Fruit fly (Drosophila melanogaster) whole organism, embryonic: Measurements from ENCODE around the gene Os-C.

Experiments
- Antp ChIP-seq: fragments of 200-800 bp; sonication (Bioruptor generic); optimal IDR thresholded peaks from 3 replicates; lab custom pipeline; 2016; ENCODE audit warnings: missing biosample characterization, missing genetic modification characterization
- B-H2 ChIP-seq: fragments of 200-800 bp; sonication (Bioruptor generic); optimal IDR thresholded peaks from 2 replicates; lab custom pipeline; 2018; ENCODE audit warnings: missing biosample characterization, mild to moderate bottlenecking, missing genetic modification characterization
- CG10267 ChIP-seq: fragments of 200-800 bp; sonication (Bioruptor generic); optimal IDR thresholded peaks from 2 replicates; lab custom pipeline; 2018; ENCODE audit warnings: missing biosample characterization, mild to moderate bottlenecking, missing genetic modification characterization, moderate library complexity
- CG10274 ChIP-seq: fragments of 200-800 bp; sonication (Bioruptor generic); optimal IDR thresholded peaks from 3 replicates; lab custom pipeline; 2017; ENCODE audit warnings: missing biosample characterization, mild to moderate bottlenecking, missing genetic modification characterization
- CG11085 ChIP-seq: fragments of 200-800 bp; sonication (Bioruptor generic); IDR thresholded peaks from 2 replicates; pipeline ENCODE4 v1.3.6; 2022; ENCODE audit warnings: missing biosample characterization, missing genetic modification characterization
- CG1233 ChIP-seq: fragments of 200-800 bp; sonication (Bioruptor generic); optimal IDR thresholded peaks from 4 replicates; lab custom pipeline; 2018; ENCODE audit warnings: missing biosample characterization, mild to moderate bottlenecking, missing genetic modification characterization
- CG13287 ChIP-seq: fragments of 200-800 bp; sonication (Bioruptor generic); IDR thresholded peaks from 2 replicates; pipeline ENCODE4 v1.3.6; 2022; ENCODE audit warnings: missing biosample characterization, missing genetic modification characterization; ENCODE audit not compliant: partially characterized antibody
- CG14667 ChIP-seq: fragments of 200-800 bp; sonication (Bioruptor generic); IDR thresholded peaks from 2 replicates; pipeline ENCODE4 v1.3.6; 2022; ENCODE audit warnings: missing biosample characterization, missing genetic modification characterization
- CG17359 ChIP-seq: fragments of 200-800 bp; sonication (Bioruptor generic); optimal IDR thresholded peaks from 3 replicates; lab custom pipeline; 2018; ENCODE audit warnings: missing biosample characterization, mild to moderate bottlenecking, missing genetic modification characterization, moderate library complexity
- CG17385 ChIP-seq: fragments of 200-800 bp; sonication (Bioruptor generic); optimal IDR thresholded peaks from 3 replicates; lab custom pipeline; 2018; ENCODE audit warnings: missing biosample characterization, mild to moderate bottlenecking, missing genetic modification characterization
- CG17912 ChIP-seq: fragments of 200-800 bp; sonication (Bioruptor generic); optimal IDR thresholded peaks from 2 replicates; lab custom pipeline; 2018; ENCODE audit warnings: missing biosample characterization, mild to moderate bottlenecking, missing genetic modification characterization
- CG32767 ChIP-seq: fragments of 200-800 bp; sonication (Bioruptor generic); IDR thresholded peaks from 2 replicates; pipeline ENCODE4 v1.3.6; 2022; ENCODE audit warnings: missing biosample characterization, missing genetic modification characterization
- CG3838 ChIP-seq: fragments of 200-800 bp; sonication (Bioruptor generic); optimal IDR thresholded peaks from 3 replicates; lab custom pipeline; 2016; ENCODE audit warnings: missing biosample characterization, missing genetic modification characterization
- CG3995 ChIP-seq: fragments of 200-800 bp; sonication (Bioruptor generic); optimal IDR thresholded peaks from 3 replicates; lab custom pipeline; 2016; ENCODE audit warnings: missing biosample characterization, missing genetic modification characterization
- CG4820 ChIP-seq: fragments of 200-800 bp; sonication (Bioruptor generic); optimal IDR thresholded peaks from 3 replicates; lab custom pipeline; 2016; ENCODE audit warnings: missing biosample characterization, missing genetic modification characterization
- CG5245 ChIP-seq: fragments of 200-800 bp; sonication (Bioruptor generic); optimal IDR thresholded peaks from 3 replicates; lab custom pipeline; 2016; ENCODE audit warnings: missing biosample characterization, missing genetic modification characterization
- CG8359 ChIP-seq: fragments of 200-800 bp; sonication (Bioruptor generic); optimal IDR thresholded peaks from 2 replicates; lab custom pipeline; 2017; ENCODE audit warnings: missing biosample characterization, mild to moderate bottlenecking, missing genetic modification characterization, borderline replicate concordance
- CG8924 ChIP-seq: fragments of 200-800 bp; optimal IDR thresholded peaks from 3 replicates; lab custom pipeline; 2019; ENCODE audit warnings: missing biosample characterization, mild to moderate bottlenecking, missing genetic modification characterization, moderate library complexity
- CrebB ChIP-seq: fragments of 200-800 bp; sonication (Bioruptor generic); optimal IDR thresholded peaks from 3 replicates; lab custom pipeline; 2018; ENCODE audit warnings: missing biosample characterization, mild to moderate bottlenecking, missing genetic modification characterization
- H2.0 ChIP-seq: fragments of 200-800 bp; sonication (Bioruptor generic); IDR thresholded peaks from 2 replicates; pipeline ENCODE4 v1.3.6; 2022; ENCODE audit warnings: missing biosample characterization, missing genetic modification characterization
- HLH4C ChIP-seq: fragments of 200-800 bp; sonication (Bioruptor generic); IDR thresholded peaks from 3 replicates; pipeline ENCODE4 v1.3.6; 2022; ENCODE audit warnings: missing biosample characterization, missing genetic modification characterization; ENCODE audit not compliant: partially characterized antibody
- HLHmδ ChIP-seq: fragments of 200-800 bp; sonication (Bioruptor generic); optimal IDR thresholded peaks from 2 replicates; lab custom pipeline; 2018; ENCODE audit warnings: missing biosample characterization, mild to moderate bottlenecking, missing genetic modification characterization, moderate library complexity
- Hr78 ChIP-seq, 2 experiments: fragments of 200-800 bp in 1 of 2; fragments of >200 bp in 1 of 2; sonication (Bioruptor generic) in 1 of 2; optimal IDR thresholded peaks; 2 replicates each; lab custom pipeline; 2017 to 2019; ENCODE audit warnings: missing biosample characterization in 2 of 2, missing genetic modification characterization in 2 of 2, mild to moderate bottlenecking in 1 of 2, moderate library complexity in 1 of 2
- Meics ChIP-seq: fragments of 200-800 bp; sonication (Bioruptor generic); optimal IDR thresholded peaks from 2 replicates; lab custom pipeline; 2017; ENCODE audit warnings: missing biosample characterization, mild to moderate bottlenecking, missing genetic modification characterization
- NC2β ChIP-seq: fragments of 200-800 bp; sonication (Bioruptor generic); optimal IDR thresholded peaks from 2 replicates; lab custom pipeline; 2016; ENCODE audit warnings: missing biosample characterization, missing genetic modification characterization
- NK7.1 ChIP-seq: fragments of 200-800 bp; sonication (Bioruptor generic); optimal IDR thresholded peaks from 3 replicates; lab custom pipeline; 2016; ENCODE audit warnings: missing biosample characterization, missing genetic modification characterization
- Sox100B ChIP-seq: fragments of 200-800 bp; sonication (Bioruptor generic); optimal IDR thresholded peaks from 3 replicates; lab custom pipeline; 2018; ENCODE audit warnings: missing biosample characterization, mild to moderate bottlenecking, missing genetic modification characterization
- ac ChIP-seq: fragments of 200-800 bp; sonication (Bioruptor generic); optimal IDR thresholded peaks from 3 replicates; lab custom pipeline; 2017; ENCODE audit warnings: missing biosample characterization, mild to moderate bottlenecking, missing genetic modification characterization
- aop ChIP-seq: fragments of 200-800 bp; sonication (Bioruptor generic); IDR thresholded peaks from 2 replicates; pipeline ENCODE4 v1.3.6; 2022; ENCODE audit warnings: missing biosample characterization, missing genetic modification characterization
- az2 ChIP-seq: fragments of 200-800 bp; sonication (Bioruptor generic); optimal IDR thresholded peaks from 3 replicates; lab custom pipeline; 2016; ENCODE audit warnings: missing biosample characterization, missing genetic modification characterization
- dati ChIP-seq: fragments of 200-800 bp; sonication (Bioruptor generic); IDR thresholded peaks from 2 replicates; pipeline ENCODE4 v1.3.6; 2022; ENCODE audit warnings: missing biosample characterization, missing genetic modification characterization
- exex ChIP-seq: fragments of 200-800 bp; sonication (Bioruptor generic); optimal IDR thresholded peaks from 4 replicates; lab custom pipeline; 2018; ENCODE audit warnings: missing biosample characterization, mild to moderate bottlenecking, missing genetic modification characterization, moderate library complexity
- eyg ChIP-seq: fragments of 200-800 bp; sonication (Bioruptor generic); optimal IDR thresholded peaks from 3 replicates; lab custom pipeline; 2016; ENCODE audit warnings: missing biosample characterization, missing genetic modification characterization
- gcm ChIP-seq: fragments of 200-800 bp; sonication (Bioruptor generic); optimal IDR thresholded peaks from 2 replicates; lab custom pipeline; 2019; ENCODE audit warnings: missing biosample characterization, mild to moderate bottlenecking, missing genetic modification characterization, moderate library complexity
- gcm2 ChIP-seq: fragments of 200-800 bp; sonication (Bioruptor generic); optimal IDR thresholded peaks from 2 replicates; lab custom pipeline; 2016; ENCODE audit warnings: missing biosample characterization, missing genetic modification characterization
- gro ChIP-seq: fragments of 200-800 bp; sonication (Bioruptor generic); optimal IDR thresholded peaks from 2 replicates; lab custom pipeline; 2016; ENCODE audit warnings: missing biosample characterization, missing genetic modification characterization
- hkb ChIP-seq, 2 experiments: fragments of 200-800 bp in 1 of 2; fragments of >200 bp in 1 of 2; sonication (Bioruptor generic) in 1 of 2; IDR thresholded peaks in 1 of 2; optimal IDR thresholded peaks in 1 of 2; 2 replicates each; pipeline versions ENCODE4 v1.3.6 to Lab custom; 2017 to 2022; ENCODE audit warnings: missing biosample characterization in 1 of 2, missing genetic modification characterization in 1 of 2
- jumu ChIP-seq: fragments of 200-800 bp; sonication (Bioruptor generic); optimal IDR thresholded peaks from 3 replicates; lab custom pipeline; 2016; ENCODE audit warnings: missing biosample characterization, missing genetic modification characterization
- nmo ChIP-seq: fragments of 200-800 bp; sonication (Bioruptor generic); optimal IDR thresholded peaks from 2 replicates; lab custom pipeline; 2018; ENCODE audit warnings: missing biosample characterization, mild to moderate bottlenecking, missing genetic modification characterization, moderate library complexity
- oc ChIP-seq: fragments of 200-800 bp; sonication (Bioruptor generic); optimal IDR thresholded peaks from 2 replicates; lab custom pipeline; 2018; ENCODE audit warnings: missing biosample characterization, mild to moderate bottlenecking, missing genetic modification characterization, moderate library complexity
- pho ChIP-seq: fragments of 200-800 bp; sonication (Bioruptor generic); optimal IDR thresholded peaks from 2 replicates; lab custom pipeline; 2016; ENCODE audit warnings: missing biosample characterization, missing genetic modification characterization
- psq ChIP-seq: fragments of 200-800 bp; sonication (Bioruptor generic); optimal IDR thresholded peaks from 2 replicates; lab custom pipeline; 2017; ENCODE audit warnings: missing biosample characterization, missing genetic modification characterization
- repo ChIP-seq: fragments of 200-800 bp; sonication (Bioruptor generic); optimal IDR thresholded peaks from 2 replicates; lab custom pipeline; 2016; ENCODE audit warnings: missing biosample characterization, missing genetic modification characterization
- run ChIP-seq: fragments of 200-800 bp; sonication (Bioruptor generic); optimal IDR thresholded peaks from 3 replicates; lab custom pipeline; 2018; ENCODE audit warnings: missing biosample characterization, mild to moderate bottlenecking, missing genetic modification characterization
- seq ChIP-seq: fragments of 200-800 bp; sonication (Bioruptor generic); IDR thresholded peaks from 2 replicates; pipeline ENCODE4 v1.3.6; 2022; ENCODE audit warnings: missing biosample characterization, missing genetic modification characterization
- slbo ChIP-seq: fragments of 200-800 bp; sonication (Bioruptor generic); IDR thresholded peaks from 2 replicates; pipeline ENCODE4 v1.3.6; 2022; ENCODE audit warnings: missing biosample characterization, missing genetic modification characterization
- stc ChIP-seq: fragments of 200-800 bp; sonication (Bioruptor generic); IDR thresholded peaks from 2 replicates; pipeline ENCODE4 v1.3.6; 2022; ENCODE audit warnings: missing biosample characterization, missing genetic modification characterization
- tio ChIP-seq: fragments of 200-800 bp; sonication (Bioruptor generic); optimal IDR thresholded peaks from 2 replicates; lab custom pipeline; 2017; ENCODE audit warnings: missing biosample characterization, missing genetic modification characterization, inconsistent platforms
- vvl ChIP-seq: fragments of 200-800 bp; sonication (Bioruptor generic); IDR thresholded peaks from 2 replicates; pipeline ENCODE4 v1.3.6; 2022; ENCODE audit warnings: missing biosample characterization, missing genetic modification characterization

Os-C gene

dm6 chr3R:8001074-8001669 is 22.4 kb downstream of the Os-C start, which contains the start of the genes Kmn2 and CG2698 (continued):
- TF ChIP-seq CG8924 (tag; lab: Kevin White, UChicago): peak; percentile 95
- TF ChIP-seq CG1233 (GFP tag; lab: Kevin White, UChicago): peak; percentile 91
- TF ChIP-seq Hr78 (GFP tag; optimal IDR thresholded peaks at IDR 0.05; lab: Kevin White, UChicago): peak in 1 of 2 experiments; percentile 67
- TF ChIP-seq HLH4C: no peak; the same call in 1 of the 3 replicates
- peak; percentile 96 for TF ChIP-seq az2
- TF ChIP-seq jumu (GFP tag; lab: Kevin White, UChicago): peak; percentile 79
- peak; percentile 87 for TF ChIP-seq aop (GFP tag; lab: Robert Waterston, UW)
- peak; percentile 78 for TF ChIP-seq gro
- TF ChIP-seq Sox100B (GFP tag; lab: Kevin White, UChicago): peak; percentile 93
- TF ChIP-seq CrebB (tag; lab: Kevin White, UChicago): peak; percentile 88
- no peak for TF ChIP-seq HLHmδ
- TF ChIP-seq tio (GFP tag; lab: Kevin White, UChicago): peak; percentile 95
- TF ChIP-seq CG14667 (GFP tag; lab: Robert Waterston, UW): peak; percentile 98
- peak; percentile 65 for TF ChIP-seq CG3838
- TF ChIP-seq exex (tag; lab: Kevin White, UChicago): peak; percentile 76
- TF ChIP-seq pho: peak; percentile 84
- peak; percentile 95 for TF ChIP-seq CG4820
- TF ChIP-seq CG17385 (GFP tag; lab: Kevin White, UChicago): peak; percentile 92
- TF ChIP-seq CG17912 (GFP tag; lab: Kevin White, UChicago): peak; percentile 86
- peak; percentile 80 for TF ChIP-seq ac (GFP tag; lab: Kevin White, UChicago)
- TF ChIP-seq dati (GFP tag; lab: Robert Waterston, UW): peak; percentile 86
- TF ChIP-seq CG5245 (GFP tag; lab: Kevin White, UChicago): peak; percentile 92
- peak; percentile 69 for TF ChIP-seq CG3995
- peak; percentile 74 for TF ChIP-seq CG13287 (GFP tag; lab: Robert Waterston, UW)
- peak; percentile 67 for TF ChIP-seq repo (GFP tag; lab: Kevin White, UChicago)
- TF ChIP-seq Meics (GFP tag; lab: Kevin White, UChicago): peak; percentile 95
- peak; percentile 72 for TF ChIP-seq hkb (optimal IDR thresholded peaks at IDR 0.05; lab: Kevin White, UChicago)
- TF ChIP-seq hkb (GFP tag; IDR thresholded peaks at IDR 0.05; lab: Robert Waterston, UW): peak; percentile 97
- TF ChIP-seq slbo (GFP tag; lab: Robert Waterston, UW): peak; percentile 99
- peak; percentile 97 for TF ChIP-seq CG32767 (GFP tag; lab: Robert Waterston, UW)
- TF ChIP-seq gcm (GFP tag; lab: Kevin White, UChicago): peak; percentile 93
- peak; percentile 61 for TF ChIP-seq NK7.1 (GFP tag; lab: Kevin White, UChicago)
- peak; percentile 82 for TF ChIP-seq NC2β (GFP tag; lab: Kevin White, UChicago)
- TF ChIP-seq eyg (GFP tag; lab: Kevin White, UChicago): peak; percentile 10
- peak; percentile 73 for TF ChIP-seq gcm2 (GFP tag; lab: Kevin White, UChicago)
- peak; percentile 100 for TF ChIP-seq CG10267 (tag; lab: Kevin White, UChicago)
- TF ChIP-seq stc (GFP tag; lab: Robert Waterston, UW): peak; percentile 97
- TF ChIP-seq seq (GFP tag; lab: Robert Waterston, UW): peak; percentile 97
- TF ChIP-seq CG10274 (GFP tag; lab: Kevin White, UChicago): peak; percentile 68
- peak; percentile 99 for TF ChIP-seq vvl (GFP tag; lab: Robert Waterston, UW)
- TF ChIP-seq CG17359: peak; percentile 96
- TF ChIP-seq psq (GFP tag; lab: Kevin White, UChicago): peak; percentile 87
- peak; percentile 67 for TF ChIP-seq CG8359 (GFP tag; lab: Kevin White, UChicago)
- TF ChIP-seq oc (tag; lab: Kevin White, UChicago): peak; percentile 94
- TF ChIP-seq H2.0 (GFP tag; lab: Robert Waterston, UW): peak; percentile 98
- TF ChIP-seq Antp (GFP tag; lab: Kevin White, UChicago): peak; percentile 71
- peak; percentile 97 for TF ChIP-seq nmo (GFP tag; lab: Kevin White, UChicago)
- peak; percentile 96 for TF ChIP-seq CG11085 (GFP tag; lab: Robert Waterston, UW)
- peak; percentile 95 for TF ChIP-seq B-H2
- TF ChIP-seq run (tag; lab: Kevin White, UChicago): peak; percentile 81
